Worm (Caenorhabditis elegans): ENCODE results near the gene rfip-1.

Gene rfip-1

ce11 chrII:5940815-5941214 is 56.5 kb downstream of the rfip-1 start, which contains the start of gene F28B12.6:
Gene F28B12.6 (plus strand): TSS chrII:5940863.
- no peak for TF ChIP-seq nfya-1 (tag; optimal IDR thresholded peaks at IDR 0.05; ENCODE audit: insufficient read depth)
- no peak for TF ChIP-seq mdl-1 (tag; optimal IDR thresholded peaks at IDR 0.05)
- no peak for TF ChIP-seq daf-12 (tag; optimal IDR thresholded peaks at IDR 0.05)
- no peak for TF ChIP-seq fkh-2 (tag; optimal IDR thresholded peaks at IDR 0.05)
- TF ChIP-seq egl-5 (tag; optimal IDR thresholded peaks at IDR 0.05): no peak
- TF ChIP-seq lsy-12 (tag; optimal IDR thresholded peaks at IDR 0.05): no peak
- no peak for TF ChIP-seq elt-1 (tag; optimal IDR thresholded peaks at IDR 0.05)
- no peak for TF ChIP-seq sea-2 (GFP tag; optimal IDR thresholded peaks at IDR 0.05)
- TF ChIP-seq tbx-2 (tag; optimal IDR thresholded peaks at IDR 0.05): no peak
- TF ChIP-seq zag-1 (tag; optimal IDR thresholded peaks at IDR 0.05): no peak
- TF ChIP-seq aly-2 (tag; optimal IDR thresholded peaks at IDR 0.05): no peak
- TF ChIP-seq nhr-28 (tag; optimal IDR thresholded peaks at IDR 0.05): no peak
- TF ChIP-seq ceh-28 (tag; optimal IDR thresholded peaks at IDR 0.05): no peak
- no peak for TF ChIP-seq nhr-43 (tag; optimal IDR thresholded peaks at IDR 0.05; ENCODE audit: poor library complexity, severe bottlenecking)
- no peak for TF ChIP-seq nhr-11 (tag; optimal IDR thresholded peaks at IDR 0.05)
- no peak for TF ChIP-seq ceh-16 (tag; optimal IDR thresholded peaks at IDR 0.05)
- TF ChIP-seq ZK546.5 (tag; optimal IDR thresholded peaks at IDR 0.05): no peak
- TF ChIP-seq ceh-82 (tag; optimal IDR thresholded peaks at IDR 0.05): no peak
- TF ChIP-seq snpc-4 (tag; optimal IDR thresholded peaks at IDR 0.05): no peak
- no peak for TF ChIP-seq mml-1 (tag; optimal IDR thresholded peaks at IDR 0.05)
